Worm (Caenorhabditis elegans): ENCODE measurements around the gene F57B9.3.

Gene F57B9.3

ce11 chrIII:6939523-6939922 lies at the start of gene F57B9.3:
F57B9.3 (plus strand) TSS chrIII:6939823.
- TF ChIP-seq W03F9.2 (tag; optimal IDR thresholded peaks at IDR 0.05): no peak
- TF ChIP-seq dao-5 (tag; optimal IDR thresholded peaks at IDR 0.05): no peak
- no peak for TF ChIP-seq him-1 (tag; optimal IDR thresholded peaks at IDR 0.05)

- TF ChIP-seq dao-5 (tag; optimal IDR thresholded peaks at IDR 0.05) (no peak), him-1 (tag; optimal IDR thresholded peaks at IDR 0.05) (no peak), W03F9.2 (tag; optimal IDR thresholded peaks at IDR 0.05) (no peak)
These were observed 48.1 kb upstream of the F57B9.3 start, which contains the start of gene K04C2.5 for ce11 chrIII:6891560-6891959. K04C2.5 (minus strand) TSS chrIII:6891660.

ce11 chrIII:6895166-6895565 lies 44.5 kb upstream of the F57B9.3 start:
- no peak for TF ChIP-seq him-1 (tag; optimal IDR thresholded peaks at IDR 0.05)
- peak; percentile 2 for TF ChIP-seq W03F9.2 (tag; optimal IDR thresholded peaks at IDR 0.05)

ce11 chrIII:6895677-6896076 lies 43.9 kb upstream of the F57B9.3 start:
- TF ChIP-seq W03F9.2 (tag; optimal IDR thresholded peaks at IDR 0.05) (no peak), him-1 (tag; optimal IDR thresholded peaks at IDR 0.05) (no peak), dao-5 (tag; optimal IDR thresholded peaks at IDR 0.05) (no peak)

ce11 chrIII:6897587-6898064 lies 42.0 kb upstream of the F57B9.3 start, which contains the start of gene T07E3.4:
T07E3.4 (plus strand) TSS chrIII:6898014.
- TF ChIP-seq him-1 (tag; optimal IDR thresholded peaks at IDR 0.05) (no peak), W03F9.2 (tag; optimal IDR thresholded peaks at IDR 0.05) (peak; percentile 58), dao-5 (tag; optimal IDR thresholded peaks at IDR 0.05) (no peak)

- TF ChIP-seq W03F9.2 (tag; optimal IDR thresholded peaks at IDR 0.05) (no peak), dao-5 (tag; optimal IDR thresholded peaks at IDR 0.05) (no peak), him-1 (tag; optimal IDR thresholded peaks at IDR 0.05) (no peak)
These were observed 41.1 kb upstream of the F57B9.3 start for ce11 chrIII:6898518-6898917.

- TF ChIP-seq dao-5 (tag; optimal IDR thresholded peaks at IDR 0.05): no peak
- TF ChIP-seq him-1 (tag; optimal IDR thresholded peaks at IDR 0.05): no peak
- no peak for TF ChIP-seq W03F9.2 (tag; optimal IDR thresholded peaks at IDR 0.05)
These were observed 39.0 kb upstream of the F57B9.3 start for ce11 chrIII:6900609-6901008.

ce11 chrIII:6903056-6903977 lies 36.3 kb upstream of the F57B9.3 start, which contains the start of the genes brc-2 and T07E3.3:
brc-2 (minus strand) TSS chrIII:6903106.
T07E3.3 (plus strand) TSS chrIII:6903877.
- no peak for TF ChIP-seq W03F9.2 (tag; optimal IDR thresholded peaks at IDR 0.05)
- no peak for TF ChIP-seq him-1 (tag; optimal IDR thresholded peaks at IDR 0.05)
- no peak for TF ChIP-seq dao-5 (tag; optimal IDR thresholded peaks at IDR 0.05)

ce11 chrIII:6904468-6904867 lies 35.2 kb upstream of the F57B9.3 start:
- TF ChIP-seq dao-5 (tag; optimal IDR thresholded peaks at IDR 0.05) (no peak), W03F9.2 (tag; optimal IDR thresholded peaks at IDR 0.05) (no peak), him-1 (tag; optimal IDR thresholded peaks at IDR 0.05) (no peak)

ce11 chrIII:6906409-6906808 lies 33.2 kb upstream of the F57B9.3 start, which contains the start of gene T07E3.2:
T07E3.2 (plus strand) TSS chrIII:6906709.
- no peak for TF ChIP-seq W03F9.2 (tag; optimal IDR thresholded peaks at IDR 0.05)

- no peak for TF ChIP-seq him-1 (tag; optimal IDR thresholded peaks at IDR 0.05)
- no peak for TF ChIP-seq W03F9.2 (tag; optimal IDR thresholded peaks at IDR 0.05)
- TF ChIP-seq dao-5 (tag; optimal IDR thresholded peaks at IDR 0.05): no peak
These were observed 27.2 kb upstream of the F57B9.3 start, which contains the start of gene pdf-1 for ce11 chrIII:6912381-6912780. pdf-1 (minus strand) TSS chrIII:6912481.

ce11 chrIII:6914840-6915239 lies 24.8 kb upstream of the F57B9.3 start:
- TF ChIP-seq him-1 (tag; optimal IDR thresholded peaks at IDR 0.05) (no peak), W03F9.2 (tag; optimal IDR thresholded peaks at IDR 0.05) (no peak), dao-5 (tag; optimal IDR thresholded peaks at IDR 0.05) (no peak)

- TF ChIP-seq dao-5 (tag; optimal IDR thresholded peaks at IDR 0.05): no peak
- no peak for TF ChIP-seq him-1 (tag; optimal IDR thresholded peaks at IDR 0.05)
These were observed 10.9 kb upstream of the F57B9.3 start, which contains the start of gene flap-1 for ce11 chrIII:6928725-6929124. flap-1 (minus strand) TSS chrIII:6928825.

- TF ChIP-seq him-1 (tag; optimal IDR thresholded peaks at IDR 0.05): no peak
- TF ChIP-seq W03F9.2 (tag; optimal IDR thresholded peaks at IDR 0.05): peak; percentile 77
- TF ChIP-seq dao-5 (tag; optimal IDR thresholded peaks at IDR 0.05): no peak
These were observed 10.0 kb upstream of the F57B9.3 start, which contains the start of gene inf-1 for ce11 chrIII:6929558-6930167. inf-1 (plus strand) TSS chrIII:6930134.
